Fruit fly (Drosophila melanogaster): ENCODE data around the gene CG16985.

Gene CG16985

dm6 chr3L:2581343-2581825, 17.7 kb upstream of the CG16985 start:
- no peak for TF ChIP-seq Mnt (GFP tag; optimal IDR thresholded peaks at IDR 0.05)
- peak; percentile 20 for TF ChIP-seq pad (GFP tag; optimal IDR thresholded peaks at IDR 0.05)
- TF ChIP-seq CG1620 (GFP tag; optimal IDR thresholded peaks at IDR 0.05): no peak
- TF ChIP-seq CG7101 (tag; optimal IDR thresholded peaks at IDR 0.05): peak; percentile 65
- TF ChIP-seq tj (GFP tag; optimal IDR thresholded peaks at IDR 0.05): peak; percentile 52
- TF ChIP-seq cic (GFP tag; optimal IDR thresholded peaks at IDR 0.05): peak; percentile 18
- TF ChIP-seq CG11617 (GFP tag; optimal IDR thresholded peaks at IDR 0.05): peak; percentile 54
- no peak for TF ChIP-seq CG5204 (GFP tag; optimal IDR thresholded peaks at IDR 0.05)
- peak; percentile 43 for TF ChIP-seq CG33017 (tag; optimal IDR thresholded peaks at IDR 0.05)
- peak; percentile 60 for TF ChIP-seq CG14711 (tag; optimal IDR thresholded peaks at IDR 0.05)
- no peak for TF ChIP-seq ovo (GFP tag; optimal IDR thresholded peaks at IDR 0.05)
- TF ChIP-seq Hr96 (GFP tag; optimal IDR thresholded peaks at IDR 0.05): peak; percentile 11
- TF ChIP-seq bab1 (GFP tag; optimal IDR thresholded peaks at IDR 0.05): peak; percentile 16
- no peak for TF ChIP-seq Crg-1 (GFP tag; optimal IDR thresholded peaks at IDR 0.05)
- TF ChIP-seq cnc (optimal IDR thresholded peaks at IDR 0.05): no peak
- TF ChIP-seq CG12768 (GFP tag; optimal IDR thresholded peaks at IDR 0.05): peak; percentile 31
- peak; percentile 6 for TF ChIP-seq Clk (GFP tag; optimal IDR thresholded peaks at IDR 0.05)
- TF ChIP-seq kay (GFP tag; ENCODE audit: borderline replicate concordance): no peak
- TF ChIP-seq toe (GFP tag; optimal IDR thresholded peaks at IDR 0.05): no peak
- peak; percentile 62 for TF ChIP-seq CG7045 (GFP tag; optimal IDR thresholded peaks at IDR 0.05)

dm6 chr3L:2581857-2582256, 17.2 kb upstream of the CG16985 start:
- TF ChIP-seq bab1 (GFP tag; optimal IDR thresholded peaks at IDR 0.05): no peak
- no peak for TF ChIP-seq CG12768 (GFP tag; optimal IDR thresholded peaks at IDR 0.05)
- TF ChIP-seq CG7101 (tag; optimal IDR thresholded peaks at IDR 0.05): no peak
- TF ChIP-seq ovo (GFP tag; optimal IDR thresholded peaks at IDR 0.05): no peak
- no peak for TF ChIP-seq cic (GFP tag; optimal IDR thresholded peaks at IDR 0.05)
- TF ChIP-seq Crg-1 (GFP tag; optimal IDR thresholded peaks at IDR 0.05): no peak
- TF ChIP-seq tj (GFP tag; optimal IDR thresholded peaks at IDR 0.05): no peak

- TF ChIP-seq CG5204 (GFP tag; optimal IDR thresholded peaks at IDR 0.05) (no peak), Clk (GFP tag; optimal IDR thresholded peaks at IDR 0.05) (no peak), tj (GFP tag; optimal IDR thresholded peaks at IDR 0.05) (no peak)
Observed at dm6 chr3L:2582290-2582689, 16.8 kb upstream of the CG16985 start.

dm6 chr3L:2582753-2583536, 16.2 kb upstream of the CG16985 start:
- TF ChIP-seq CG14711 (tag; optimal IDR thresholded peaks at IDR 0.05) (peak; percentile 25), tj (GFP tag; optimal IDR thresholded peaks at IDR 0.05) (peak; percentile 28), kay (GFP tag; ENCODE audit: borderline replicate concordance) (peak; percentile 83), CG12768 (GFP tag; optimal IDR thresholded peaks at IDR 0.05) (peak; percentile 13), Clk (GFP tag; optimal IDR thresholded peaks at IDR 0.05) (no peak), CG33017 (tag; optimal IDR thresholded peaks at IDR 0.05) (no peak), CG5204 (GFP tag; optimal IDR thresholded peaks at IDR 0.05) (no peak), CG7101 (tag; optimal IDR thresholded peaks at IDR 0.05) (peak; percentile 24)

- TF ChIP-seq CG7045 (GFP tag; optimal IDR thresholded peaks at IDR 0.05): no peak
- TF ChIP-seq Clk (GFP tag; optimal IDR thresholded peaks at IDR 0.05): no peak
- TF ChIP-seq Mnt (GFP tag; optimal IDR thresholded peaks at IDR 0.05): no peak
- TF ChIP-seq Hr96 (GFP tag; optimal IDR thresholded peaks at IDR 0.05): no peak
- TF ChIP-seq toe (GFP tag; optimal IDR thresholded peaks at IDR 0.05): no peak
- no peak for TF ChIP-seq cnc (optimal IDR thresholded peaks at IDR 0.05)
- TF ChIP-seq CG7101 (tag; optimal IDR thresholded peaks at IDR 0.05): no peak
- TF ChIP-seq CG11617 (GFP tag; optimal IDR thresholded peaks at IDR 0.05): no peak
- no peak for TF ChIP-seq CG33017 (tag; optimal IDR thresholded peaks at IDR 0.05)
- no peak for TF ChIP-seq kay (GFP tag; ENCODE audit: borderline replicate concordance)
- no peak for TF ChIP-seq CG14711 (tag; optimal IDR thresholded peaks at IDR 0.05)
- no peak for TF ChIP-seq CG1620 (GFP tag; optimal IDR thresholded peaks at IDR 0.05)
- no peak for TF ChIP-seq ovo (GFP tag; optimal IDR thresholded peaks at IDR 0.05)
Observed at dm6 chr3L:2583537-2583870, 15.6 kb upstream of the CG16985 start.

dm6 chr3L:2584119-2584805, 14.8 kb upstream of the CG16985 start:
- TF ChIP-seq CG7045 (GFP tag; optimal IDR thresholded peaks at IDR 0.05): peak; percentile 3
- TF ChIP-seq CG33017 (tag; optimal IDR thresholded peaks at IDR 0.05): no peak
- peak; percentile 22 for TF ChIP-seq CG12768 (GFP tag; optimal IDR thresholded peaks at IDR 0.05)
- peak; percentile 20 for TF ChIP-seq pad (GFP tag; optimal IDR thresholded peaks at IDR 0.05)

- TF ChIP-seq kay (GFP tag; ENCODE audit: borderline replicate concordance): no peak
- TF ChIP-seq Hr96 (GFP tag; optimal IDR thresholded peaks at IDR 0.05): no peak
- TF ChIP-seq CG1620 (GFP tag; optimal IDR thresholded peaks at IDR 0.05): no peak
- no peak for TF ChIP-seq CG12768 (GFP tag; optimal IDR thresholded peaks at IDR 0.05)
- no peak for TF ChIP-seq Clk (GFP tag; optimal IDR thresholded peaks at IDR 0.05)
- TF ChIP-seq CG11617 (GFP tag; optimal IDR thresholded peaks at IDR 0.05): no peak
- TF ChIP-seq toe (GFP tag; optimal IDR thresholded peaks at IDR 0.05): no peak
- TF ChIP-seq tj (GFP tag; optimal IDR thresholded peaks at IDR 0.05): no peak
- no peak for TF ChIP-seq CG5204 (GFP tag; optimal IDR thresholded peaks at IDR 0.05)
Observed at dm6 chr3L:2584827-2585226, 14.3 kb upstream of the CG16985 start.
